Fruit fly (Drosophila melanogaster) whole organism, embryonic: ENCODE results near the gene Paics.

Experiments
- Adf1 ChIP-seq: fragments of 200-800 bp; sonication (Bioruptor generic); IDR thresholded peaks from 2 replicates; pipeline ENCODE4 v1.3.6; 2022; ENCODE audit warnings: missing biosample characterization, missing genetic modification characterization
- Atf-2 ChIP-seq: fragments of 200-800 bp; sonication (Bioruptor generic); optimal IDR thresholded peaks from 2 replicates; lab custom pipeline; 2016; ENCODE audit warnings: missing biosample characterization, missing genetic modification characterization
- BEAF-32 ChIP-seq: fragments of 200-800 bp; sonication (Bioruptor generic); optimal IDR thresholded peaks from 3 replicates; lab custom pipeline; 2017; ENCODE audit warnings: missing biosample characterization, missing genetic modification characterization, mild to moderate bottlenecking, moderate library complexity, missing genetic modification reagents
- CG11085 ChIP-seq: fragments of 200-800 bp; sonication (Bioruptor generic); IDR thresholded peaks from 2 replicates; pipeline ENCODE4 v1.3.6; 2022; ENCODE audit warnings: missing biosample characterization, missing genetic modification characterization
- CG14667 ChIP-seq: fragments of 200-800 bp; sonication (Bioruptor generic); IDR thresholded peaks from 2 replicates; pipeline ENCODE4 v1.3.6; 2022; ENCODE audit warnings: missing biosample characterization, missing genetic modification characterization
- CG15696 ChIP-seq: fragments of 200-800 bp; sonication (Bioruptor generic); optimal IDR thresholded peaks from 2 replicates; lab custom pipeline; 2019; ENCODE audit warnings: missing biosample characterization, mild to moderate bottlenecking, missing genetic modification characterization, moderate library complexity
- CG16779 ChIP-seq: fragments of 200-800 bp; sonication (Bioruptor generic); IDR thresholded peaks from 2 replicates; pipeline ENCODE4 v1.3.6; 2022; ENCODE audit warnings: missing biosample characterization, missing genetic modification characterization
- CG17829 ChIP-seq: fragments of 200-800 bp; optimal IDR thresholded peaks from 2 replicates; lab custom pipeline; 2019; ENCODE audit warnings: missing biosample characterization, mild to moderate bottlenecking, missing genetic modification characterization, moderate library complexity
- CG2712 ChIP-seq: fragments of 200-800 bp; optimal IDR thresholded peaks from 3 replicates; lab custom pipeline; 2019; ENCODE audit warnings: missing biosample characterization, mild to moderate bottlenecking, missing genetic modification characterization, moderate library complexity
- CG34224 ChIP-seq: fragments of 200-800 bp; sonication (Bioruptor generic); IDR thresholded peaks from 3 replicates; pipeline ENCODE4 v1.3.6; 2022; ENCODE audit warnings: missing biosample characterization, missing genetic modification characterization; ENCODE audit not compliant: partially characterized antibody
- CG34422 ChIP-seq: fragments of 200-800 bp; sonication (Bioruptor generic); IDR thresholded peaks from 3 replicates; pipeline ENCODE4 v1.3.6; 2022; ENCODE audit warnings: missing biosample characterization, missing genetic modification characterization
- CG3726 ChIP-seq: fragments of 200-800 bp; sonication (Bioruptor generic); IDR thresholded peaks from 3 replicates; pipeline ENCODE4, ENCODE4 v1.3.6; 2022; ENCODE audit warnings: missing biosample characterization, missing genetic modification characterization
- CG3995 ChIP-seq: fragments of 200-800 bp; sonication (Bioruptor generic); optimal IDR thresholded peaks from 3 replicates; lab custom pipeline; 2016; ENCODE audit warnings: missing biosample characterization, missing genetic modification characterization
- CG4360 ChIP-seq: fragments of 200-800 bp; sonication (Bioruptor generic); IDR thresholded peaks from 2 replicates; pipeline ENCODE4 v1.3.6; 2022; ENCODE audit warnings: missing biosample characterization, missing genetic modification characterization
- CG4404 ChIP-seq: fragments of 200-800 bp; sonication (Bioruptor generic); IDR thresholded peaks from 2 replicates; pipeline ENCODE4 v1.3.6; 2022; ENCODE audit warnings: missing biosample characterization, missing genetic modification characterization
- CG6689 ChIP-seq: fragments of 200-800 bp; sonication (Bioruptor generic); IDR thresholded peaks from 2 replicates; pipeline ENCODE4 v1.3.6; 2022; ENCODE audit warnings: missing biosample characterization, missing genetic modification characterization
- CG7963 ChIP-seq: fragments of 200-800 bp; sonication (Bioruptor generic); IDR thresholded peaks from 3 replicates; pipeline ENCODE4 v1.3.6; 2022; ENCODE audit warnings: missing biosample characterization, missing genetic modification characterization; ENCODE audit not compliant: partially characterized antibody
- CG8281 ChIP-seq: fragments of 200-800 bp; sonication (Bioruptor generic); optimal IDR thresholded peaks from 2 replicates; lab custom pipeline; 2018; ENCODE audit warnings: missing biosample characterization, mild to moderate bottlenecking, missing genetic modification characterization, moderate library complexity
- Fer2 ChIP-seq: fragments of 200-800 bp; sonication (Bioruptor generic); optimal IDR thresholded peaks from 2 replicates; lab custom pipeline; 2018; ENCODE audit warnings: missing biosample characterization, mild to moderate bottlenecking, missing genetic modification characterization, moderate library complexity
- HmgZ ChIP-seq: fragments of 200-800 bp; sonication (Bioruptor generic); optimal IDR thresholded peaks from 2 replicates; lab custom pipeline; 2018; ENCODE audit warnings: missing biosample characterization, mild to moderate bottlenecking, missing genetic modification characterization
- MBD-R2 ChIP-seq: fragments of 200-800 bp; sonication (Bioruptor generic); IDR thresholded peaks from 2 replicates; pipeline ENCODE4 v1.3.6; 2022; ENCODE audit warnings: missing biosample characterization, missing genetic modification characterization
- Max ChIP-seq: fragments of 200-800 bp; sonication (Bioruptor generic); optimal IDR thresholded peaks from 2 replicates; lab custom pipeline; 2016; ENCODE audit warnings: missing biosample characterization, mild to moderate bottlenecking, missing genetic modification characterization
- Mes4 ChIP-seq: fragments of 200-800 bp; sonication (Bioruptor generic); optimal IDR thresholded peaks from 2 replicates; lab custom pipeline; 2016; ENCODE audit warnings: missing biosample characterization, missing genetic modification characterization
- Neu2 ChIP-seq: fragments of 200-800 bp; sonication (Bioruptor generic); optimal IDR thresholded peaks from 3 replicates; lab custom pipeline; 2016; ENCODE audit warnings: missing biosample characterization, missing genetic modification characterization, borderline replicate concordance
- Oaz ChIP-seq: fragments of 200-800 bp; sonication (Bioruptor generic); IDR thresholded peaks from 2 replicates; pipeline ENCODE4 v1.3.6; 2022; ENCODE audit warnings: missing biosample characterization, missing genetic modification characterization
- Optix ChIP-seq: fragments of 200-800 bp; sonication (Bioruptor generic); IDR thresholded peaks from 3 replicates; pipeline ENCODE4 v1.3.6; 2022; ENCODE audit warnings: missing biosample characterization, missing genetic modification characterization
- Scr ChIP-seq: fragments of 200-800 bp; sonication (Bioruptor generic); IDR thresholded peaks from 2 replicates; pipeline ENCODE4 v1.3.6; 2022; ENCODE audit warnings: missing biosample characterization, missing genetic modification characterization; ENCODE audit not compliant: partially characterized antibody
- Sox102F ChIP-seq: fragments of 200-800 bp; sonication (Bioruptor generic); optimal IDR thresholded peaks from 2 replicates; lab custom pipeline; 2018; ENCODE audit warnings: missing biosample characterization, mild to moderate bottlenecking, missing genetic modification characterization, moderate library complexity
- Ssrp ChIP-seq: fragments of 200-800 bp; sonication (Bioruptor generic); optimal IDR thresholded peaks from 2 replicates; lab custom pipeline; 2018; ENCODE audit warnings: missing biosample characterization, mild to moderate bottlenecking, missing genetic modification characterization, moderate library complexity
- Stat92E ChIP-seq, 3 experiments: fragments of >200 bp in 2 of 3; fragments of 200-800 bp in 1 of 3; sonication (Bioruptor generic) in 1 of 3; optimal IDR thresholded peaks; 2 replicates each; lab custom pipeline; 2017 to 2019; ENCODE audit warnings: missing biosample characterization in 3 of 3, missing genetic modification characterization in 3 of 3, mild to moderate bottlenecking in 1 of 3, moderate library complexity in 1 of 3
- al ChIP-seq: fragments of 200-800 bp; sonication (Bioruptor generic); IDR thresholded peaks from 2 replicates; pipeline ENCODE4 v1.3.6; 2022; ENCODE audit warnings: missing biosample characterization, missing genetic modification characterization
- amos ChIP-seq: fragments of 200-800 bp; sonication (Bioruptor generic); IDR thresholded peaks from 2 replicates; pipeline ENCODE4 v1.3.6; 2022; ENCODE audit warnings: missing biosample characterization, missing genetic modification characterization; ENCODE audit not compliant: partially characterized antibody
- aop ChIP-seq: fragments of 200-800 bp; sonication (Bioruptor generic); IDR thresholded peaks from 2 replicates; pipeline ENCODE4 v1.3.6; 2022; ENCODE audit warnings: missing biosample characterization, missing genetic modification characterization
- bsh ChIP-seq, 2 experiments: fragments of 200-800 bp; sonication (Bioruptor generic); optimal IDR thresholded peaks; 2 replicates each; lab custom pipeline; 2017 to 2018; ENCODE audit warnings: mild to moderate bottlenecking in 2 of 2, missing biosample characterization in 2 of 2, missing genetic modification characterization in 2 of 2, moderate library complexity in 1 of 2
- cad ChIP-seq: fragments of >200 bp; optimal IDR thresholded peaks from 2 replicates; lab custom pipeline; 2017; ENCODE audit warnings: missing biosample characterization, missing genetic modification characterization
- chm ChIP-seq: fragments of 200-800 bp; sonication (Bioruptor generic); IDR thresholded peaks from 2 replicates; pipeline ENCODE4 v1.3.6; 2022; ENCODE audit warnings: missing biosample characterization, missing genetic modification characterization
- crol ChIP-seq: fragments of 200-800 bp; sonication (Bioruptor generic); IDR thresholded peaks from 2 replicates; pipeline ENCODE4 v1.3.6; 2022; ENCODE audit warnings: missing biosample characterization, missing genetic modification characterization
- crp ChIP-seq, 2 experiments: fragments of 200-800 bp; sonication (Bioruptor generic); optimal IDR thresholded peaks; 2 replicates in 1 of 2; 3 replicates in 1 of 2; lab custom pipeline; 2017; ENCODE audit warnings: missing biosample characterization in 2 of 2, missing genetic modification characterization in 2 of 2, mild to moderate bottlenecking in 1 of 2, moderate library complexity in 1 of 2
- danr ChIP-seq: fragments of 200-800 bp; sonication (Bioruptor generic); IDR thresholded peaks from 2 replicates; pipeline ENCODE4 v1.3.6; 2022; ENCODE audit warnings: missing biosample characterization, missing genetic modification characterization
- dmrt99B ChIP-seq: fragments of 200-800 bp; sonication (Bioruptor generic); optimal IDR thresholded peaks from 2 replicates; lab custom pipeline; 2018; ENCODE audit warnings: missing biosample characterization, mild to moderate bottlenecking, missing genetic modification characterization, moderate library complexity
- esg ChIP-seq: fragments of 200-800 bp; sonication (Bioruptor generic); conservative IDR thresholded peaks from 2 replicates; pipeline ENCODE4 v1.3.6; 2022; ENCODE audit warnings: missing biosample characterization, missing genetic modification characterization
- jumu ChIP-seq: fragments of 200-800 bp; sonication (Bioruptor generic); optimal IDR thresholded peaks from 3 replicates; lab custom pipeline; 2016; ENCODE audit warnings: missing biosample characterization, missing genetic modification characterization
- lilli ChIP-seq: fragments of 200-800 bp; sonication (Bioruptor generic); optimal IDR thresholded peaks from 3 replicates; lab custom pipeline; 2016; ENCODE audit warnings: missing biosample characterization, missing genetic modification characterization
- mam ChIP-seq: fragments of 200-800 bp; sonication (Bioruptor generic); optimal IDR thresholded peaks from 3 replicates; lab custom pipeline; 2016; ENCODE audit warnings: missing biosample characterization, missing genetic modification characterization
- org-1 ChIP-seq: fragments of 200-800 bp; sonication (Bioruptor generic); optimal IDR thresholded peaks from 2 replicates; lab custom pipeline; 2017; ENCODE audit warnings: missing biosample characterization, missing genetic modification characterization
- sc ChIP-seq, 3 experiments: fragments of >200 bp in 2 of 3; fragments of 200-800 bp in 1 of 3; sonication (Bioruptor generic) in 1 of 3; optimal IDR thresholded peaks; 2 replicates in 2 of 3; 3 replicates in 1 of 3; lab custom pipeline; 2017; ENCODE audit warnings: mild to moderate bottlenecking in 1 of 3, missing biosample characterization in 1 of 3, missing genetic modification characterization in 1 of 3, missing genetic modification reagents in 1 of 3
- sima ChIP-seq: fragments of 200-800 bp; sonication (Bioruptor generic); optimal IDR thresholded peaks from 2 replicates; lab custom pipeline; 2016; ENCODE audit warnings: missing biosample characterization, missing genetic modification characterization
- ssp ChIP-seq: fragments of 200-800 bp; sonication (Bioruptor generic); IDR thresholded peaks from 2 replicates; pipeline ENCODE4 v1.3.6; 2022; ENCODE audit warnings: missing biosample characterization, missing genetic modification characterization
- tup ChIP-seq: fragments of 200-800 bp; sonication (Bioruptor generic); optimal IDR thresholded peaks from 2 replicates; lab custom pipeline; 2016; ENCODE audit warnings: missing biosample characterization, mild to moderate bottlenecking, missing genetic modification characterization, moderate library complexity

The Paics gene

DNA sequence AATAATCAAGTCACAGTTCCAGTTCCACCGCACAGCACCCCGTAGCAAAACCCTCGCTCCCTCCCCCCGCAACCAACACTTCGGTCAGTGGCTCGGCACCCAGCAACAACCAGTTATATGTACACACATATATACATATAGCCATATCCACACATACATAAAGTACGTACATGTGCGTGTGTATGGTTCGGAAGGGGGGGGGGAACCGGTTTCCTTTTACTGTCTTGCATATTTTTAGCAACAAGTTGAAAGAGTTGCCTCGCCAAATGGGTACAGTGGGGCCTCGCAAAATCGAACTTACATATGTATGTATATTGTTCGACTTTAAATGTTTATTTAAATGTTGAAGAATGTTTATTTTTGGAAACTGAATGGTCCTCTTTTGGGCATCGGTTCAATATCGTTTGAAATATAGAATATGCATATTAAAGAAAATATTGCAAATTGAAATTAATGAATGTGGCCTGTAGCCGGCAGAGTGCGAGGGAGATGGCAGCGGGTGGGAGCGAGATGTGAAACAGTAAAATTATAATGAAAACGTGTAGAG is 5.3 kb downstream of the Paics start (continued):
- TF ChIP-seq Max (GFP tag; lab: Kevin White, UChicago) (no peak), CG14667 (GFP tag; lab: Robert Waterston, UW) (peak; percentile 66), CG17829 (tag; lab: Kevin White, UChicago) (peak; percentile 28), bsh (GFP tag; optimal IDR thresholded peaks at IDR 0.05; lab: Kevin White, UChicago) (peak; percentile 35 to 65), Stat92E (GFP tag; optimal IDR thresholded peaks at IDR 0.05; lab: Kevin White, UChicago) (no peak), chm (no peak), Optix (no peak; the same call in 2 of the 3 replicates), danr (GFP tag; lab: Robert Waterston, UW) (peak; percentile 77), Fer2 (tag; lab: Kevin White, UChicago) (peak; percentile 65), jumu (peak; percentile 49), CG7963 (GFP tag; lab: Robert Waterston, UW) (no peak), Neu2 (GFP tag; lab: Kevin White, UChicago) (no peak), esg (peak; percentile 70), Oaz (peak; percentile 44; the same call in 1 of the 2 replicates), CG6689 (GFP tag; lab: Robert Waterston, UW) (peak; percentile 74; the same call in 1 of the 2 replicates), aop (GFP tag; lab: Robert Waterston, UW) (no peak), Ssrp (tag; lab: Kevin White, UChicago) (peak; percentile 36), amos (GFP tag; lab: Robert Waterston, UW) (no peak), Scr (no peak), mam (GFP tag; lab: Kevin White, UChicago) (peak; percentile 73), ssp (GFP tag; lab: Robert Waterston, UW) (peak; percentile 61), dmrt99B (peak; percentile 78), BEAF-32 (GFP tag; lab: Kevin White, UChicago) (no peak), CG8281 (tag; lab: Kevin White, UChicago) (peak; percentile 42), CG3995 (GFP tag; lab: Kevin White, UChicago) (peak; percentile 34), Sox102F (GFP tag; lab: Kevin White, UChicago) (peak; percentile 62), CG34422 (GFP tag; lab: Robert Waterston, UW) (peak; percentile 73; the same call in 2 of the 3 replicates), Adf1 (no peak), crp (GFP tag; optimal IDR thresholded peaks at IDR 0.05; lab: Kevin White, UChicago) (no peak), org-1 (GFP tag; lab: Kevin White, UChicago) (peak; percentile 63), CG4360 (no peak), CG16779 (GFP tag; lab: Robert Waterston, UW) (peak; percentile 49; the same call in 1 of the 2 replicates), CG4404 (peak; percentile 69), lilli (GFP tag; lab: Kevin White, UChicago) (peak; percentile 85), Atf-2 (GFP tag; lab: Kevin White, UChicago) (no peak), CG11085 (peak; percentile 77), Mes4 (GFP tag; lab: Kevin White, UChicago) (no peak), CG2712 (tag; lab: Kevin White, UChicago) (peak; percentile 63), HmgZ (peak; percentile 78), crol (GFP tag; lab: Robert Waterston, UW) (peak; percentile 93), sima (GFP tag; lab: Kevin White, UChicago) (peak; percentile 25), CG34224 (GFP tag; lab: Robert Waterston, UW) (no peak), tup (GFP tag; lab: Kevin White, UChicago) (peak; percentile 50), al (peak; percentile 90), MBD-R2 (peak; percentile 55; the same call in 1 of the 2 replicates), cad (no peak), CG3726 (GFP tag; lab: Robert Waterston, UW) (no peak; the same call in 2 of the 3 replicates), CG15696 (tag; lab: Kevin White, UChicago) (peak; percentile 43), sc (optimal IDR thresholded peaks at IDR 0.05; lab: Kevin White, UChicago) (no peak), sc (GFP tag; optimal IDR thresholded peaks at IDR 0.05; lab: Kevin White, UChicago) (peak; percentile 11)
